Fruit fly (Drosophila melanogaster) whole organism, wandering third instar larva: ENCODE results near the gene PGRP-LC.

Experiments used
- CG9705 ChIP-seq: fragments of 200-800 bp; sonication (Bioruptor generic); optimal IDR thresholded peaks from 2 replicates; lab custom pipeline; 2018; ENCODE audit warnings: missing biosample characterization, mild to moderate bottlenecking, missing genetic modification characterization
- CrebA ChIP-seq: fragments of 200-800 bp; sonication (Bioruptor generic); optimal IDR thresholded peaks from 2 replicates; lab custom pipeline; 2016; ENCODE audit warnings: missing biosample characterization, mild to moderate bottlenecking, missing genetic modification characterization, borderline replicate concordance
- HLH106 ChIP-seq: fragments of 200-800 bp; optimal IDR thresholded peaks from 3 replicates; lab custom pipeline; 2019; ENCODE audit warnings: missing biosample characterization, mild to moderate bottlenecking, missing genetic modification characterization, moderate library complexity
- OdsH ChIP-seq: fragments of 200-800 bp; sonication (Bioruptor generic); optimal IDR thresholded peaks from 2 replicates; lab custom pipeline; 2016; ENCODE audit warnings: missing biosample characterization, mild to moderate bottlenecking, missing genetic modification characterization
- br ChIP-seq: fragments of 200-800 bp; sonication (Bioruptor generic); optimal IDR thresholded peaks from 2 replicates; lab custom pipeline; 2016; ENCODE audit warnings: missing biosample characterization, missing genetic modification characterization
- brk ChIP-seq: fragments of 200-800 bp; sonication (Bioruptor generic); optimal IDR thresholded peaks from 2 replicates; lab custom pipeline; 2016; ENCODE audit warnings: missing biosample characterization, mild to moderate bottlenecking, missing genetic modification characterization
- foxo ChIP-seq, 2 experiments: fragments of 200-800 bp; sonication (Bioruptor generic); optimal IDR thresholded peaks; 2 replicates in 1 of 2; 3 replicates in 1 of 2; lab custom pipeline; 2016 to 2017; ENCODE audit warnings: missing biosample characterization in 2 of 2, missing genetic modification characterization in 2 of 2
- fru ChIP-seq: fragments of 200-800 bp; sonication (Bioruptor generic); optimal IDR thresholded peaks from 3 replicates; lab custom pipeline; 2016; ENCODE audit warnings: missing biosample characterization, mild to moderate bottlenecking, missing genetic modification characterization
- lola ChIP-seq: fragments of >200 bp; optimal IDR thresholded peaks from 2 replicates; lab custom pipeline; 2017; ENCODE audit warnings: missing biosample characterization, missing genetic modification characterization
- pan ChIP-seq: fragments of >200 bp; optimal IDR thresholded peaks from 2 replicates; lab custom pipeline; 2017
- psq ChIP-seq: fragments of 200-800 bp; sonication (Bioruptor generic); optimal IDR thresholded peaks from 3 replicates; lab custom pipeline; 2017; ENCODE audit warnings: missing biosample characterization, mild to moderate bottlenecking, missing genetic modification characterization, moderate library complexity
- tai ChIP-seq: sonication (Bioruptor generic); optimal IDR thresholded peaks from 2 replicates; lab custom pipeline; 2016; ENCODE audit warnings: missing biosample characterization, missing genetic modification characterization

DNA sequence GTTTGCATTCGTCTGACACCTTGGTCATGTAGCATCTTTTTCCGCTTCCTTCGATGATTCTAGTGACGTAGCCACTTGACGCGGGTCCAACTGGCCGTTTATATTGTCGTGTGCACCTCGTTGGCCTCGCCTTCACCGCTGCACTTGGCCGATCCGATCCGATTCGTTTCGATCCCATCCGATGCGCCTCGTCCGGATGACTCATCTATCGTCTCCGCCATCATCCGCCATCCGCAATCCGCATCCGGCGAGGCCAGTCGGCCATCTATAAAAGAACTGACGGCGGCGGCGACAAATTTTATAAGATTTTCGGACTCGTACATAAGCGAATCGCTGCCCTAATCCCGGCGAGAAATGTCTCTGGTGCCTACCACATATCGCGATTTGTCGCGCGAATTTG, 36.5 kb downstream of the PGRP-LC start, which contains the start of gene CG4461:
- no peak for TF ChIP-seq pan (lab: Kevin White, UChicago)
- TF ChIP-seq brk (GFP tag; lab: Kevin White, UChicago): no peak
- no peak for TF ChIP-seq CG9705
- TF ChIP-seq OdsH (GFP tag; lab: Kevin White, UChicago): no peak
- TF ChIP-seq HLH106 (tag; lab: Kevin White, UChicago): no peak
- no peak for TF ChIP-seq fru
- TF ChIP-seq psq (GFP tag; lab: Kevin White, UChicago): no peak
- TF ChIP-seq CrebA (GFP tag; lab: Kevin White, UChicago): no peak
- TF ChIP-seq br (GFP tag; lab: Kevin White, UChicago): no peak
- TF ChIP-seq foxo (GFP tag; optimal IDR thresholded peaks at IDR 0.05; lab: Kevin White, UChicago): no peak
- TF ChIP-seq lola (GFP tag; lab: Kevin White, UChicago): no peak
- TF ChIP-seq tai (GFP tag; lab: Kevin White, UChicago): no peak
